Worm (Caenorhabditis elegans): ENCODE measurements around the gene pde-4.

Gene pde-4

ce11 chrII:7613241-7613782 is 37.7 kb downstream of the pde-4 start, which contains the start of the genes oig-4 and R07G3.7:
TSS of gene oig-4 (plus strand) at chrII:7613541.
TSS of gene R07G3.7 (minus strand) at chrII:7613732.
- TF ChIP-seq tbx-2 (tag; optimal IDR thresholded peaks at IDR 0.05), result no peak
- peak; percentile 19 for TF ChIP-seq dsc-1 (tag; optimal IDR thresholded peaks at IDR 0.05)
- TF ChIP-seq mep-1 (tag; optimal IDR thresholded peaks at IDR 0.05), result no peak
- no peak for TF ChIP-seq sox-4 (tag; optimal IDR thresholded peaks at IDR 0.05)

DNA sequence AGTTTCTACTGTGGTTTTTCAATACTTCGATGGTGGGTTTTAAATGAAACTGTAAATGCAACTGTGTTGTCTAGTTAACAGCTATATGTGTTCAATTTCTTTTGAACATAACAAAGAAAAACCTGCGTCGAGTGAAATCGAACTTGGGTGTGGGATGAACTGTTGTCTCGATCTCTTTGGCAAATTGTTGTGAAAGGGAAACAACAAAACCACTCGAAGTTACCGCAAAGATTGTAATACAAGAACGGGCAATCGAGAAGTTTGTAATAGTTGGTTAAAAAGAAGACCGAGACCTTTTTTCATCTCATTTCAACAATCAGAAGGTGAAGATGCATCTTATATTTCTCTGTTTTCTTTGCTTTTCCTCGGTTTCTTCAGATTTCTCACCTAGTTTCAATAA is 43.1 kb downstream of the pde-4 start, which contains the start of gene lips-17:
TSS of gene lips-17 (plus strand) at position 301 of the 400 bp plus-strand sequence.
- TF ChIP-seq efl-3 (GFP tag; optimal IDR thresholded peaks at IDR 0.05), result no peak
- TF ChIP-seq pag-3 (tag; optimal IDR thresholded peaks at IDR 0.05; ENCODE audit: borderline replicate concordance, insufficient read depth), result no peak
- TF ChIP-seq ztf-11 (tag; optimal IDR thresholded peaks at IDR 0.05), result no peak
- no peak for TF ChIP-seq ceh-63 (GFP tag; optimal IDR thresholded peaks at IDR 0.05)
- no peak for TF ChIP-seq zag-1 (tag; optimal IDR thresholded peaks at IDR 0.05)
- TF ChIP-seq hlh-17 (GFP tag; optimal IDR thresholded peaks at IDR 0.05; ENCODE audit: borderline replicate concordance), result no peak
- no peak for TF ChIP-seq unc-62 (GFP tag; optimal IDR thresholded peaks at IDR 0.05)
- no peak for TF ChIP-seq lin-13 (GFP tag; optimal IDR thresholded peaks at IDR 0.05)
- TF ChIP-seq lin-14 (GFP tag; optimal IDR thresholded peaks at IDR 0.05), result no peak
- TF ChIP-seq fkh-4 (tag; optimal IDR thresholded peaks at IDR 0.05; ENCODE audit: borderline replicate concordance), result no peak
- no peak for TF ChIP-seq aly-2 (tag; optimal IDR thresholded peaks at IDR 0.05)
- TF ChIP-seq unc-30 (tag; optimal IDR thresholded peaks at IDR 0.05), result no peak
- no peak for TF ChIP-seq fkh-10 (GFP tag; optimal IDR thresholded peaks at IDR 0.05)
- no peak for TF ChIP-seq ztf-4 (tag; optimal IDR thresholded peaks at IDR 0.05)
- no peak for TF ChIP-seq aha-1 (tag; optimal IDR thresholded peaks at IDR 0.05)
- no peak for TF ChIP-seq fos-1 (tag; optimal IDR thresholded peaks at IDR 0.05)
- no peak for TF ChIP-seq nhr-76 (tag; optimal IDR thresholded peaks at IDR 0.05)
- TF ChIP-seq Y116A8C.19 (tag; optimal IDR thresholded peaks at IDR 0.05; ENCODE audit: borderline replicate concordance), result no peak

ce11 chrII:7605306-7605705 is 45.7 kb downstream of the pde-4 start, which contains the start of gene osm-8:
TSS of gene osm-8 (minus strand) at chrII:7605406.
- TF ChIP-seq C04F5.9 (tag; optimal IDR thresholded peaks at IDR 0.05), result no peak
- peak; percentile 44 for TF ChIP-seq blmp-1 (tag; optimal IDR thresholded peaks at IDR 0.05)

ce11 chrII:7599357-7599756 is 51.7 kb downstream of the pde-4 start, which contains the start of gene npp-21:
TSS of gene npp-21 (plus strand) at chrII:7599657.
- TF ChIP-seq zip-4 (GFP tag; optimal IDR thresholded peaks at IDR 0.05), result no peak
- TF ChIP-seq fos-1 (tag; optimal IDR thresholded peaks at IDR 0.05), result no peak
- no peak for TF ChIP-seq hpl-2 (GFP tag; optimal IDR thresholded peaks at IDR 0.05)
- TF ChIP-seq alr-1 (tag; optimal IDR thresholded peaks at IDR 0.05; ENCODE audit: borderline replicate concordance), result no peak
- no peak for TF ChIP-seq lin-35 (GFP tag; optimal IDR thresholded peaks at IDR 0.05)
- no peak for TF ChIP-seq efl-1 (optimal IDR thresholded peaks at IDR 0.05)
- TF ChIP-seq efl-1 (GFP tag; optimal IDR thresholded peaks at IDR 0.05 in 1 of 2), result no peak
- no peak for TF ChIP-seq nhr-84 (tag; optimal IDR thresholded peaks at IDR 0.05)
- TF ChIP-seq nhr-28 (tag; optimal IDR thresholded peaks at IDR 0.05), result no peak
- TF ChIP-seq nhr-77 (tag; optimal IDR thresholded peaks at IDR 0.05), result no peak
- TF ChIP-seq tbx-2 (tag; optimal IDR thresholded peaks at IDR 0.05), result no peak
- no peak for TF ChIP-seq egl-13 (tag; optimal IDR thresholded peaks at IDR 0.05)
- no peak for TF ChIP-seq aly-2 (tag; optimal IDR thresholded peaks at IDR 0.05)
- TF ChIP-seq nhr-237 (tag; optimal IDR thresholded peaks at IDR 0.05), result no peak
- TF ChIP-seq ztf-11 (tag; optimal IDR thresholded peaks at IDR 0.05), result no peak
- no peak for TF ChIP-seq elt-2 (tag; optimal IDR thresholded peaks at IDR 0.05)
- TF ChIP-seq sptf-1 (tag; optimal IDR thresholded peaks at IDR 0.05), result no peak

All from whole organism, L1 larva.